Worm (Caenorhabditis elegans): ENCODE results near the gene B0250.18.

B0250.18 gene

DNA sequence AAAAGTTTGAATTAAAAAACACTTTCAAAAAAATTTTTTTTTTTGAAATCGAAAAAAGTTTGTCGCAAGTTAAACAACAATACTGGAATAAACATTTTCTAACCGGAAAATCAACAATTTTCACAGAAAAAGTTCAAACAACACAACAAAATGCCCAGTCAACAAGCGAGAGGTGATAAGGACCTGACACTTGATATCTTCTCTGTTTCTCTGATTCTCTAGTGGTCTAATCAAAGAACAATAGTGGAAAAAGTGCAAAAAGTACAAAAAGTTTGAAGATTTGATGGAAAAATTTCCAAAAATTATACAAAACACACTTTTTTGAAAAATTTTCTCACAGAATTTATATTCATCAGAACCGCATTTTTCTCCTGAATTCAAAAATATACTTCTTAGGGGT is 37.3 kb downstream of the B0250.18 start:
- TF ChIP-seq scrt-1 (GFP tag; IDR thresholded peaks at IDR 0.05) (no peak), F13C5.2 (tag; optimal IDR thresholded peaks at IDR 0.05) (no peak), tra-4 (tag; optimal IDR thresholded peaks at IDR 0.05) (no peak), hmbx-1 (tag; optimal IDR thresholded peaks at IDR 0.05) (no peak), tbx-11 (GFP tag; IDR thresholded peaks at IDR 0.05) (no peak), hmg-4 (GFP tag; optimal IDR thresholded peaks at IDR 0.05) (no peak), ceh-36 (tag; optimal IDR thresholded peaks at IDR 0.05) (no peak), tbx-37 (GFP tag; conservative IDR thresholded peaks at IDR 0.05) (no peak), flt-1 (GFP tag; IDR thresholded peaks at IDR 0.05) (no peak), aly-1 (tag; optimal IDR thresholded peaks at IDR 0.05) (no peak)

ce11 chrV:20422738-20423137 is 38.0 kb downstream of the B0250.18 start:
- no peak for TF ChIP-seq pes-1 (GFP tag; IDR thresholded peaks at IDR 0.05)
- no peak for TF ChIP-seq tbx-37 (GFP tag; conservative IDR thresholded peaks at IDR 0.05)
- no peak for TF ChIP-seq ets-7 (tag; optimal IDR thresholded peaks at IDR 0.05)
- no peak for TF ChIP-seq ceh-36 (tag; optimal IDR thresholded peaks at IDR 0.05)
- TF ChIP-seq ama-1 (optimal IDR thresholded peaks at IDR 0.05), result no peak
- TF ChIP-seq scrt-1 (GFP tag; IDR thresholded peaks at IDR 0.05), result no peak
- TF ChIP-seq ceh-13 (GFP tag; optimal IDR thresholded peaks at IDR 0.05), result no peak
- TF ChIP-seq hmg-4 (GFP tag; optimal IDR thresholded peaks at IDR 0.05), result no peak
- no peak for TF ChIP-seq F13C5.2 (tag; optimal IDR thresholded peaks at IDR 0.05)

- TF ChIP-seq tbx-37 (GFP tag; conservative IDR thresholded peaks at IDR 0.05) (no peak), tra-4 (tag; optimal IDR thresholded peaks at IDR 0.05) (no peak), ets-7 (tag; optimal IDR thresholded peaks at IDR 0.05) (no peak), F13C5.2 (tag; optimal IDR thresholded peaks at IDR 0.05) (no peak), tbx-11 (GFP tag; IDR thresholded peaks at IDR 0.05) (no peak), hmbx-1 (tag; optimal IDR thresholded peaks at IDR 0.05) (no peak), ceh-13 (GFP tag; optimal IDR thresholded peaks at IDR 0.05) (no peak), pes-1 (GFP tag; IDR thresholded peaks at IDR 0.05) (no peak), B0310.2 (tag; optimal IDR thresholded peaks at IDR 0.05) (no peak), flt-1 (GFP tag; IDR thresholded peaks at IDR 0.05) (no peak), hnd-1 (tag; optimal IDR thresholded peaks at IDR 0.05) (no peak), hmg-4 (GFP tag; optimal IDR thresholded peaks at IDR 0.05) (no peak)
Measured at ce11 chrV:20419643-20420042, 41.1 kb downstream of the B0250.18 start.

DNA sequence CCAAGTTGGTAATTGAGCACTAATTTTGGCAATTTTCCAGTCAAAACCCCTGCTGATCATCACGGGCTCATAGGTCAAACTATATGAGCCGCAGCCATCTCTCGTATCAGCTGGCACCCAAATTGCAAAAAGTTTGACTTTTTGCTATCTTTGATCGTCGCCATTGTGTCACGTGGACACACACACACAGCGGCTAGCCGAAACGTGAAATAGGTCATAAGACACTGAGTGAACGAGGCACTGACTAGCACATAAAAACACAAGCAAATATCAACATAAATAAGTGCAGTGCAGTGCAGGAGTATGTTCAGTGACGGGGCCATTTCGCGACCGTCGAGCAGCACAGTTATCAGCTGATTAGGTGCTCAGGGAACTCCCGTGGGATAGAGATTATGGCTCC is 41.9 kb downstream of the B0250.18 start:
- TF ChIP-seq sea-1 (GFP tag; conservative IDR thresholded peaks at IDR 0.05) (no peak), ceh-36 (tag; optimal IDR thresholded peaks at IDR 0.05) (no peak), hnd-1 (tag; optimal IDR thresholded peaks at IDR 0.05) (no peak), aly-1 (tag; optimal IDR thresholded peaks at IDR 0.05) (no peak), tbx-11 (GFP tag; IDR thresholded peaks at IDR 0.05) (no peak), F13C5.2 (tag; optimal IDR thresholded peaks at IDR 0.05) (no peak), scrt-1 (GFP tag; IDR thresholded peaks at IDR 0.05) (no peak), pes-1 (GFP tag; IDR thresholded peaks at IDR 0.05) (no peak), B0310.2 (tag; optimal IDR thresholded peaks at IDR 0.05) (no peak), ceh-13 (GFP tag; optimal IDR thresholded peaks at IDR 0.05) (no peak), ets-7 (tag; optimal IDR thresholded peaks at IDR 0.05) (no peak), hmbx-1 (tag; optimal IDR thresholded peaks at IDR 0.05) (no peak), hmg-4 (GFP tag; optimal IDR thresholded peaks at IDR 0.05) (no peak), flt-1 (GFP tag; IDR thresholded peaks at IDR 0.05) (no peak), ama-1 (optimal IDR thresholded peaks at IDR 0.05) (no peak)

DNA sequence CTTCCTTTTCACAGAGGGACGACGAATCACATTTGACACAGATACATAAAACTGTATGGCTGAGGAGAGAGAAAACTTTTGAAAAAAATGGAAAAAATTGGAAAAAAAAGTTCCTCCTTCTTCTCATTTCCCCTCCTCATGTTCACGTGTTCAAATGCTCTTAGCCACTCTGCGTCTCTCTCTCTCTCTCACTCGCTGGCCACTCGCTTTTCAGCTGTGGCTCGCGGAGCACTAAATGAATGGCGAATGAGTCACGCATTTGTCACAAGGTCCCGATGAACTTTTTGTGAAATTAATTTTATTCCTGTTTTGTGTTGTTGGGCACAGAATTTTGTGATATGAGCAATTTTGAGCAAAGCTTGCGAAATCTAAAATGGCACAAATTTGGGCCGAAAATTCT is 42.9 kb downstream of the B0250.18 start:
- TF ChIP-seq sea-1 (GFP tag; conservative IDR thresholded peaks at IDR 0.05), result no peak

- TF ChIP-seq sea-1 (GFP tag; conservative IDR thresholded peaks at IDR 0.05) (no peak), tra-4 (tag; optimal IDR thresholded peaks at IDR 0.05) (no peak), tbx-11 (GFP tag; IDR thresholded peaks at IDR 0.05) (no peak), hmbx-1 (tag; optimal IDR thresholded peaks at IDR 0.05) (no peak), ceh-13 (GFP tag; optimal IDR thresholded peaks at IDR 0.05) (no peak), ceh-36 (tag; optimal IDR thresholded peaks at IDR 0.05) (no peak), F13C5.2 (tag; optimal IDR thresholded peaks at IDR 0.05) (no peak), pes-1 (GFP tag; IDR thresholded peaks at IDR 0.05) (no peak), ets-7 (tag; optimal IDR thresholded peaks at IDR 0.05) (no peak), aly-1 (tag; optimal IDR thresholded peaks at IDR 0.05) (no peak), B0310.2 (tag; optimal IDR thresholded peaks at IDR 0.05) (no peak), scrt-1 (GFP tag; IDR thresholded peaks at IDR 0.05) (no peak)
Measured at ce11 chrV:20416790-20417189, 43.9 kb downstream of the B0250.18 start.

DNA sequence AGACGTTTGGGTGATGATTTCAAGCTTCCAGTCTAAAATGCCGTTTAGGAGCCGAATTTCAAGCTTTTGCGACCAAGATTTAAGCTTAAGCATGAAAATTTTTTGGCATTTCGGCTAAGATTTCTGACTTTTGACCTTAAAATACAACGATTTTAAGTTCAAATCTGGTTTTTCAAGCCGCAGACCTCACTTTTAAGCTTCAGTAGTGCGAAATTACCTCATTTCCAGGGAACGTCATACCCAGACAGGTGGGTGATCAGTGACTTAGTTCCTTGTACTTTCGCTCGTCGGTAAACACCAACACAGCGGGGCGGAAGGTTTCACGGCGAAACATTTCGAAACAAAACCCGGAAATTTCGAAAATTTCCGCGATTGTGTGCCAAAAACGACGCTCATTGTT is 44.4 kb downstream of the B0250.18 start:
- TF ChIP-seq aly-1 (tag; optimal IDR thresholded peaks at IDR 0.05) (no peak), tbx-37 (GFP tag; conservative IDR thresholded peaks at IDR 0.05) (no peak)

DNA sequence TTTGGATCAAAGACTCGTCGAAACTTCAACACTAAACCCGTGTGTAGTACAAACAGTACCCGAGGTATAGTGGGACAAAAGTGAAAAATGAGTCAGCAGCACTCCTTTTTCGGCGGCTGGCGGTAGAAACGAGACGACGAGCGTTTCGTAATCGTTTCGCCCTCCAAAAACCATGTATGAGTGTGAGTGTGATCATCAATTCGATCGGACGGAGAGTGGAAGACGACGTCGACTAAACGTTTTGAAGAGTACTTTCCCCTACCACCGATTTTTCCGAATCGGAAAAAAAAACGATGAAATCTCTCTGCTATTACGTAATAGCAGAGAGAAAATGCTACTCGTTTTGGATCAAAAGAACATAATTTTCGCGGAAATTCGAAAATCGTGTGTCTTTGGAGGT is 45.3 kb downstream of the B0250.18 start:
- TF ChIP-seq tra-4 (tag; optimal IDR thresholded peaks at IDR 0.05), result no peak
- no peak for TF ChIP-seq ceh-13 (GFP tag; optimal IDR thresholded peaks at IDR 0.05)
- no peak for TF ChIP-seq hmbx-1 (tag; optimal IDR thresholded peaks at IDR 0.05)
- TF ChIP-seq aly-1 (tag; optimal IDR thresholded peaks at IDR 0.05), result no peak

DNA sequence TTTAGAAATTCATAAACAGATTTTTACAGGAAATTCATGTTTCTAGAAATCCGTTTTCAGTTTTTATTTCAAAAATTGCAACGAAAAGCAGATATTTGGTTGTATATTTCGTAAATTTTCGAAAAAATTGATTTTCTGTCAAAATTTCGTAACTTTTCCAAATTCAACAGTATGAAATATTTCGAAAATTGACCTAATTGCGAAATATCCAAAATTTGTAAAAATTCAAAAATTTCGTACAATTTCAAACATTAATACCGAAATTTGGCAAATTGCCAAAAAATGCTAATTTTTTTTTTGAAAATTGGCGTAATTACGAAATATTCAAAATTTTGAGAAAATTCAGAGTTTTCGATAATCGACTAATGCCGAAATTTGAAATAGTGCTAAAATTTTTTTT is 46.8 kb downstream of the B0250.18 start:
- TF ChIP-seq hmbx-1 (tag; optimal IDR thresholded peaks at IDR 0.05) (no peak), tbx-11 (GFP tag; IDR thresholded peaks at IDR 0.05) (no peak), ceh-36 (tag; optimal IDR thresholded peaks at IDR 0.05) (no peak), pes-1 (GFP tag; IDR thresholded peaks at IDR 0.05) (no peak), aly-1 (tag; optimal IDR thresholded peaks at IDR 0.05) (no peak), ets-7 (tag; optimal IDR thresholded peaks at IDR 0.05) (no peak), B0310.2 (tag; optimal IDR thresholded peaks at IDR 0.05) (no peak), scrt-1 (GFP tag; IDR thresholded peaks at IDR 0.05) (no peak), tbx-37 (GFP tag; conservative IDR thresholded peaks at IDR 0.05) (no peak), sea-1 (GFP tag; conservative IDR thresholded peaks at IDR 0.05) (no peak)
